Fruit fly (Drosophila melanogaster) whole organism, embryonic: ENCODE data around the gene mats.

Source experiments
- chif ChIP-seq, 2 experiments: fragments of 200-800 bp; sonication (Bioruptor generic); optimal IDR thresholded peaks; 3 replicates each; lab custom pipeline; 2016; ENCODE audit warnings: missing biosample characterization in 2 of 2, missing genetic modification characterization in 2 of 2
- psq ChIP-seq: fragments of 200-800 bp; sonication (Bioruptor generic); optimal IDR thresholded peaks from 2 replicates; lab custom pipeline; 2017; ENCODE audit warnings: missing biosample characterization, missing genetic modification characterization

- TF ChIP-seq psq (GFP tag; lab: Kevin White, UChicago) = no peak
- no peak for TF ChIP-seq chif (GFP tag; optimal IDR thresholded peaks at IDR 0.05; lab: Kevin White, UChicago)
Observed at dm6 chr3R:22424602-22425190, 3.7 kb downstream of the mats start, which contains the start of gene pinta.
